Worm (Caenorhabditis elegans): Measurements from ENCODE around the gene asb-2.

The asb-2 gene

DNA sequence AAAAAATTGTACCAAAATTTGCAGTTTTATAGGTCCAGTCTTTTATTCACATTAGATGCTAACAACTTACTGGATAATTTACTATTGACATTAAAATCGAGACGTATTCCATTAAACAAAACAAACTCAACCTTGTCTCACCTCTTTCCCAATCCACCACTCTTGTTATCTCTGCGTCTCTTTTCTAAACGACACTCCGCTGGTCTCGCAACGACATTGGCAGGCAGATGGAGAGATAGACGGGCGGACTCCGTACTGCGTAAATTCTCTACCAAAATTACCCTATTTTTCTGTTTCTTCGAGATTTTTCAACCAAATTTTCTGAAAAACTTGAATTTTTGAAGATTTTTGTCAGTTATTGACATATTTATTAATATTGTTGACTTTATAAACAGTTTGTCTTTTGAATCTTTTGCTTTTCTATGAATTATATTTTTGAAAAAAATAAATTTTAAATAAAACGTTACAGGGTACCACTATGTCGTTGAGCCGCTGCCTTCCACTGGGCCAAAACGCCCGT lies at the start of gene asb-2:
asb-2 (plus strand) TSS at position 470 of the 520 bp plus-strand sequence.
- TF ChIP-seq ztf-23 (GFP tag; IDR thresholded peaks at IDR 0.05) = 0 out of 2 replicates have a peak, but pooled peaks have one; percentile 16
- no peak for TF ChIP-seq tab-1 (GFP tag; IDR thresholded peaks at IDR 0.05)
- TF ChIP-seq klf-2 (GFP tag; conservative IDR thresholded peaks at IDR 0.05) = no peak
- TF ChIP-seq cog-1 (tag; optimal IDR thresholded peaks at IDR 0.05) = peak; percentile 50

DNA sequence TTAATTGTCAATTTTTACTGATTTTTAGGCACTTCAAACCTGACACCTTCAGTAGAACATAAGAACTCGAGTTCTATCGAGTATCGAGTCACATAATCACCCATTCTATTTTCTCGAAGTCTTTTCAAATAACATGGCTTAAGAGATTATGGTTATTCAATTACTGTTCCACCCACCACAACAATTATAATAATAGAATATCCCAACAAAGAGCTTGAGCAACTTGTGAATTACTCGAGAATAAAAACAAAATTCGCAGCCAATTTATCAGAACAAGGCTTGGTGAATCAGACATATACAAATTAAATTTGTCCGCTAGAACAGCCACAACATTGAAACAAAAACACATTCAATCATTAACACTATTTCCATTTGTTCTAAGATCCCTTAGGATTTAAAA lies 45.3 kb upstream of the asb-2 start:
- TF ChIP-seq cog-1 (tag; optimal IDR thresholded peaks at IDR 0.05) (no peak), flt-1 (GFP tag; IDR thresholded peaks at IDR 0.05) (no peak), klf-2 (GFP tag; conservative IDR thresholded peaks at IDR 0.05) (no peak), ztf-29 (GFP tag; IDR thresholded peaks at IDR 0.05) (no peak), tab-1 (GFP tag; IDR thresholded peaks at IDR 0.05) (no peak), med-1 (GFP tag; optimal IDR thresholded peaks at IDR 0.05; ENCODE audit: insufficient read depth) (no peak), ref-1 (GFP tag; conservative IDR thresholded peaks at IDR 0.05) (no peak), ztf-23 (GFP tag; IDR thresholded peaks at IDR 0.05) (no peak), T22C8.4 (GFP tag; IDR thresholded peaks at IDR 0.05) (no peak)

DNA sequence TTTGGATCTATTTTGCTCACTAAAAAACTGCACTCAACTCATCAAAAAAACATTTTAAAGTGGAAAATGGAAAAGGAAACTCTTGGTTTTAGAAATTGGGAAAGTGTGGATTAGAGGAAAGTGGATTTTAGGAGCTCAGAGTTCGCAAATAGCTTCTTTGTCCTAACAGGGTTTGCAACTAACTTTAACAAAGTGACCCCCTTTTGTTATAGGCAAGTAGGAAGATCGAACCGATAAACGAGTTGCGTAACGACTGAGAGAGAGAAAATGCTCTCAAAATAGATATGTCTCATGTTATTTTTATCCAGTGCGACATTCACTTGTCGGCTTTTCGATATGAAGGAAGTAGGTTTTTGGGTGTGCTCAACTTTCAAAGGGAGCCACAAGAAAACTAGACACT lies 43.1 kb upstream of the asb-2 start:
- no peak for TF ChIP-seq med-1 (GFP tag; optimal IDR thresholded peaks at IDR 0.05; ENCODE audit: insufficient read depth)
- no peak for TF ChIP-seq T22C8.4 (GFP tag; IDR thresholded peaks at IDR 0.05)
- TF ChIP-seq cog-1 (tag; optimal IDR thresholded peaks at IDR 0.05) = no peak
- TF ChIP-seq ztf-23 (GFP tag; IDR thresholded peaks at IDR 0.05) = no peak
- no peak for TF ChIP-seq klf-2 (GFP tag; conservative IDR thresholded peaks at IDR 0.05)
- no peak for TF ChIP-seq ref-1 (GFP tag; conservative IDR thresholded peaks at IDR 0.05)
- no peak for TF ChIP-seq ztf-29 (GFP tag; IDR thresholded peaks at IDR 0.05)
- no peak for TF ChIP-seq tab-1 (GFP tag; IDR thresholded peaks at IDR 0.05)
- no peak for TF ChIP-seq flt-1 (GFP tag; IDR thresholded peaks at IDR 0.05)

DNA sequence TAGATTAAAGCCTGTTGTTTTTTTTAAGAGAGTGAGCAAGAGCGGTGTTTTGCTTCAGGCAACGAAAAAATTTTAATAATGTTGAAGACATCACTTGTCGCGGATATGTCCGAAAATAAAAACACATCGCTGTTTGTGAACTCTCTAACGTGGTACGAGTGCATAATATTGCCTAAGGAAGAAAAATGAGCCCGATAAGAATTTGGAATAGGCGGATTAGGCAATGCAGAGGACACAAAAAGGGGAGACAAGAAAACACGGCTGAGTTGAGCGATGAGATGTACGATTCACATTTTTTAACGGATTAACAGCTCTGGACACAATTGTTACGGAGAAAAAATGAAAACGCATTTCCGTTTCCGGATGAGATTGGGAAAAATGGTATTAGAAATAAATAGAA lies 42.2 kb upstream of the asb-2 start:
- TF ChIP-seq ztf-23 (GFP tag; IDR thresholded peaks at IDR 0.05) (no peak), ref-1 (GFP tag; conservative IDR thresholded peaks at IDR 0.05) (no peak), T22C8.4 (GFP tag; IDR thresholded peaks at IDR 0.05) (no peak), ztf-29 (GFP tag; IDR thresholded peaks at IDR 0.05) (no peak), med-1 (GFP tag; optimal IDR thresholded peaks at IDR 0.05; ENCODE audit: insufficient read depth) (no peak), cog-1 (tag; optimal IDR thresholded peaks at IDR 0.05) (no peak), klf-2 (GFP tag; conservative IDR thresholded peaks at IDR 0.05) (no peak), tab-1 (GFP tag; IDR thresholded peaks at IDR 0.05) (no peak), flt-1 (GFP tag; IDR thresholded peaks at IDR 0.05) (no peak)

DNA sequence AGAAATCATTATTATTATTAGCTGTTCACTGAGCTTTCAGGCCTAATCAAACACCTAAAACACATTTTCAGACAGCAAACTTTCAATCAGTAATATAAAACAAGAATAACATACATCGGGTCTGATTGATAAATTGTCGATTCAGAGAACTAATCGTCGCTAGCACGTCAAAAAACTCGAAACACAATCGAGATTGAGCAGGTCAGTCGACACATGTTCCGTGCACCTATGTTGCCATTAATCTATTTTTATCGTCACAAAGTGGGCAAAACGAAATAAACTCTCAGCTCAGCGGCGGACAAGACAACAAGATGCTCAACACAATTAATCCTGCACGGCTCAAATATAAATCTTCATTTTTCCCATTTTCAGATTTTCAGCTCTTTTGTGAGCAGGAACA lies 40.2 kb upstream of the asb-2 start:
- TF ChIP-seq cog-1 (tag; optimal IDR thresholded peaks at IDR 0.05) (no peak), klf-2 (GFP tag; conservative IDR thresholded peaks at IDR 0.05) (no peak), ztf-29 (GFP tag; IDR thresholded peaks at IDR 0.05) (no peak), flt-1 (GFP tag; IDR thresholded peaks at IDR 0.05) (no peak), ztf-23 (GFP tag; IDR thresholded peaks at IDR 0.05) (no peak), tab-1 (GFP tag; IDR thresholded peaks at IDR 0.05) (no peak), T22C8.4 (GFP tag; IDR thresholded peaks at IDR 0.05) (no peak), ref-1 (GFP tag; conservative IDR thresholded peaks at IDR 0.05) (no peak), med-1 (GFP tag; optimal IDR thresholded peaks at IDR 0.05; ENCODE audit: insufficient read depth) (no peak)

DNA sequence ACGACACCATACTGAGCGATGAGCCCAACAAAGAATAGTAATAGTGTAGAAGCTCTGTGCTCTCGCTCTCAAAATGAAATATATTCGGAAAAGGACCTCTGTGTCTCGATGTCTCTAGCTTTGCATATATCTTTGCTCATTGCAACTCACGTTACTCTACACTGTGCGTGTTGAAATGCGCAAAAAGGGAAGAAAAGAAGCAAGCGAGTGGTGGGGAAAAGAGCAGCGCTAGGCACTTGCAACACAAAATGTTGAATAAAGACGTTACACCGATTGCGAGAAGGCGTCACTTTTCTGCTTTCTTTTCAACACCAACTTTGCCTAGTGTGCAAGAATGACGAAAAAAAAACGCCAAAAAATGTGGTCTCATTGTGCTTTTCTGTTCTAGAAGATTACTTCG lies 35.0 kb upstream of the asb-2 start:
- TF ChIP-seq klf-2 (GFP tag; conservative IDR thresholded peaks at IDR 0.05) (no peak), ztf-29 (GFP tag; IDR thresholded peaks at IDR 0.05) (no peak), T22C8.4 (GFP tag; IDR thresholded peaks at IDR 0.05) (no peak), flt-1 (GFP tag; IDR thresholded peaks at IDR 0.05) (no peak), ref-1 (GFP tag; conservative IDR thresholded peaks at IDR 0.05) (no peak), ztf-23 (GFP tag; IDR thresholded peaks at IDR 0.05) (no peak), tab-1 (GFP tag; IDR thresholded peaks at IDR 0.05) (no peak), med-1 (GFP tag; optimal IDR thresholded peaks at IDR 0.05; ENCODE audit: insufficient read depth) (no peak), cog-1 (tag; optimal IDR thresholded peaks at IDR 0.05) (no peak)

DNA sequence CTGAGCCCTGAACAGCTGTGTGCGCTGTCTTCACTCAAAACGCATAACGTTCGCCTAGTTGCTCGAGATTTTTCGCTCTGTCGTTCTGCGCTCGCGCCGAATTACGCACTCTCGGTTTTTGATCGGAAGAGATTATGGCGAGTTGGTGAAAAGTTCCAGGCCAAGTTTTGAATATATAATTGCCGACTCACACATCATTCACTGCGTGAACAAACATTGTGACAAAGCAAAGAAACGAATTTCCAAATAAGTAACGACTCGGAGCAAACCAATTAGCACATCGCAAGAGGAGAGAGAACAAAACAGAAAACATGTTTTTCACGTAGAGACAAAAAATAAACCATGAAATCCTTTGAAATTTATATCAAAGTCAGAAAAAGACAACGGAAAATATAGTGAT lies 34.2 kb upstream of the asb-2 start:
- TF ChIP-seq flt-1 (GFP tag; IDR thresholded peaks at IDR 0.05) (no peak), cog-1 (tag; optimal IDR thresholded peaks at IDR 0.05) (no peak), ztf-23 (GFP tag; IDR thresholded peaks at IDR 0.05) (no peak)

DNA sequence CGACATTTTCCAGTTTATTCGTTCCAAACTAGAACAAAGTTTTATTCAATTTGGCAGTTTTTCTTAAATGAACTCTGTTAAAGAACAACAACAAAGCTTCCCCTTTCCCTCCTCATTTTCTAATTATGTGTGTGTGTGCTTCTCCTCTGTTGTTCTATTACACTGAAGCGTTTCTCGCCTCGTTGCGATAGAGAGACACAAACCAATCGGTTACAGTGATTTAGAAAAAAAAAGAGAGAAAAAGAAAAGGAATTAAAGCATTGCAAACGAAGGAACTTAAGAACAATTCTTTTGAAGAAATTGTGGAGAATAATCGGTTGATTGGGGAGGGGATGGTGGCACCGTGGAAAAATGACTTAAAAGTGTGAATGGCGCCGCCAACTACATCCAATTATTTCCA lies 32.0 kb upstream of the asb-2 start, which contains the start of gene cest-26:
cest-26 (minus strand) TSS at position 101 of the 400 bp plus-strand sequence.
- TF ChIP-seq flt-1 (GFP tag; IDR thresholded peaks at IDR 0.05) = no peak
- TF ChIP-seq ztf-29 (GFP tag; IDR thresholded peaks at IDR 0.05) = no peak
- TF ChIP-seq cog-1 (tag; optimal IDR thresholded peaks at IDR 0.05) = no peak

DNA sequence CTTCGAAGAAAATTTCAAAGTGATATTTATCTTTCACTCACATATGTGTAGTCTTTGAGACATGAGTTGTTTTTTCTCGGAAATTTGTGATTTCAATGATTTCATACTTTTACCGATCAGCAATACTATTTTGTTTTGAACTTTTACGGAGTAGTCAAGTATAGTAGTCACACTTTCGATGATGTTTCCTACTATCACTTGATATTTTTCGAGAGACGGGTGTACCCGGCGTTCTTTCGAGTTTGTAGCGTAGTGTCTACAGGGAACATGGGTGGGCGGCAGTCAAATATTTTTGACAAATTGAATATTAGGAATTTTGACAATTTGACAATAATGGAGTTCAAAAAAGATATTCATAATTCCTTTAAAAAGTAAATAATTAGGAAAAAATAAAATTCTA lies 30.7 kb upstream of the asb-2 start:
- TF ChIP-seq tab-1 (GFP tag; IDR thresholded peaks at IDR 0.05) (no peak), ref-1 (GFP tag; conservative IDR thresholded peaks at IDR 0.05) (no peak), med-1 (GFP tag; optimal IDR thresholded peaks at IDR 0.05; ENCODE audit: insufficient read depth) (no peak), cog-1 (tag; optimal IDR thresholded peaks at IDR 0.05) (no peak), ztf-29 (GFP tag; IDR thresholded peaks at IDR 0.05) (no peak), klf-2 (GFP tag; conservative IDR thresholded peaks at IDR 0.05) (no peak), T22C8.4 (GFP tag; IDR thresholded peaks at IDR 0.05) (no peak), flt-1 (GFP tag; IDR thresholded peaks at IDR 0.05) (no peak), ztf-23 (GFP tag; IDR thresholded peaks at IDR 0.05) (no peak)

DNA sequence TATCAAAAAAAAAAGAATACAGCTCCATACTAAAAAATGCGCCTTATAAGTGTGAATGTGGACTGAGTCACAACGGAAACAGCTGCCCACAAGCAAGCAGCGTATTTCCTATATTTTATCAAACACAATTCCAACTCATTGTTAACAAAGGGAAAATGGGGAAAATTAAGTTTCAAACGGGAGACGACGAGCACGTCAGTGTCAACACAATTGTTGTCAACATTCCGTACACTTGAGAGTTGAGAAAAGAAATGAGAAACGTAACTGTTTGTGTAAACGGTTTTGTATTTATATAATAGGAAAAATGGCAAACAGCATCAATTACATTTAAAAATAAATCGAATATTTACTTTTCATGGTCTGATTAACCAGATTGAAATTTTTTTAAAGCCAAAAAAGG lies 29.9 kb upstream of the asb-2 start:
- TF ChIP-seq cog-1 (tag; optimal IDR thresholded peaks at IDR 0.05) (no peak), ztf-29 (GFP tag; IDR thresholded peaks at IDR 0.05) (no peak), klf-2 (GFP tag; conservative IDR thresholded peaks at IDR 0.05) (no peak), ref-1 (GFP tag; conservative IDR thresholded peaks at IDR 0.05) (no peak), med-1 (GFP tag; optimal IDR thresholded peaks at IDR 0.05; ENCODE audit: insufficient read depth) (no peak), tab-1 (GFP tag; IDR thresholded peaks at IDR 0.05) (no peak), flt-1 (GFP tag; IDR thresholded peaks at IDR 0.05) (no peak)

All from whole organism, midembryonic.